Fruit fly (Drosophila melanogaster) whole organism, embryonic: ENCODE measurements around the gene Cht2.

Source experiments
- Atf6 ChIP-seq: fragments of 200-800 bp; sonication (Bioruptor generic); IDR thresholded peaks from 2 replicates; pipeline ENCODE4 v1.3.6; 2022; ENCODE audit warnings: missing biosample characterization, missing genetic modification characterization
- CG10147 ChIP-seq: fragments of 200-800 bp; sonication (Bioruptor generic); optimal IDR thresholded peaks from 2 replicates; lab custom pipeline; 2019; ENCODE audit warnings: missing biosample characterization, mild to moderate bottlenecking, missing genetic modification characterization, moderate library complexity
- CG10209 ChIP-seq: fragments of 200-800 bp; sonication (Bioruptor generic); optimal IDR thresholded peaks from 3 replicates; lab custom pipeline; 2017; ENCODE audit warnings: missing biosample characterization, mild to moderate bottlenecking, missing genetic modification characterization, missing genetic modification reagents
- CG10654 ChIP-seq: fragments of 200-800 bp; sonication (Bioruptor generic); optimal IDR thresholded peaks from 2 replicates; lab custom pipeline; 2016; ENCODE audit warnings: missing biosample characterization, missing genetic modification characterization
- CG11398 ChIP-seq: fragments of 200-800 bp; sonication (Bioruptor generic); optimal IDR thresholded peaks from 2 replicates; lab custom pipeline; 2016; ENCODE audit warnings: missing biosample characterization, missing genetic modification characterization
- CG11723 ChIP-seq: fragments of 200-800 bp; sonication (Bioruptor generic); optimal IDR thresholded peaks from 2 replicates; lab custom pipeline; 2017; ENCODE audit warnings: missing biosample characterization, mild to moderate bottlenecking, missing genetic modification characterization
- CG12219 ChIP-seq: fragments of 200-800 bp; sonication (Bioruptor generic); optimal IDR thresholded peaks from 3 replicates; lab custom pipeline; 2018; ENCODE audit warnings: missing biosample characterization, mild to moderate bottlenecking, missing genetic modification characterization
- CG12744 ChIP-seq: fragments of 200-800 bp; sonication (Bioruptor generic); optimal IDR thresholded peaks from 2 replicates; lab custom pipeline; 2016; ENCODE audit warnings: missing biosample characterization, missing genetic modification characterization
- CG14014 ChIP-seq: fragments of 200-800 bp; sonication (Bioruptor generic); IDR thresholded peaks from 2 replicates; pipeline ENCODE4 v1.3.6; 2022; ENCODE audit warnings: missing biosample characterization, missing genetic modification characterization
- CG15073 ChIP-seq: fragments of 200-800 bp; sonication (Bioruptor generic); optimal IDR thresholded peaks from 2 replicates; lab custom pipeline; 2016; ENCODE audit warnings: missing biosample characterization, missing genetic modification characterization
- CG15696 ChIP-seq: fragments of 200-800 bp; sonication (Bioruptor generic); optimal IDR thresholded peaks from 2 replicates; lab custom pipeline; 2019; ENCODE audit warnings: missing biosample characterization, mild to moderate bottlenecking, missing genetic modification characterization, moderate library complexity
- CG17186 ChIP-seq: fragments of 200-800 bp; sonication (Bioruptor generic); optimal IDR thresholded peaks from 3 replicates; lab custom pipeline; 2017; ENCODE audit warnings: missing biosample characterization, missing genetic modification reagents, missing genetic modification characterization
- CG18011 ChIP-seq: fragments of 200-800 bp; sonication (Bioruptor generic); optimal IDR thresholded peaks from 2 replicates; lab custom pipeline; 2017; ENCODE audit warnings: missing biosample characterization, missing genetic modification characterization, mild to moderate bottlenecking, moderate library complexity, missing genotype
- CG18599 ChIP-seq: fragments of 200-800 bp; sonication (Bioruptor generic); optimal IDR thresholded peaks from 3 replicates; lab custom pipeline; 2017; ENCODE audit warnings: missing biosample characterization, missing genetic modification characterization, mild to moderate bottlenecking, moderate library complexity, missing genetic modification reagents
- CG30403 ChIP-seq: fragments of 200-800 bp; sonication (Bioruptor generic); optimal IDR thresholded peaks from 3 replicates; lab custom pipeline; 2016; ENCODE audit warnings: missing biosample characterization, missing genetic modification characterization
- CG34422 ChIP-seq: fragments of 200-800 bp; sonication (Bioruptor generic); IDR thresholded peaks from 3 replicates; pipeline ENCODE4 v1.3.6; 2022; ENCODE audit warnings: missing biosample characterization, missing genetic modification characterization
- CG4617 ChIP-seq: fragments of 200-800 bp; sonication (Bioruptor generic); optimal IDR thresholded peaks from 3 replicates; lab custom pipeline; 2016; ENCODE audit warnings: missing biosample characterization, missing genetic modification characterization, borderline replicate concordance
- CG4707 ChIP-seq: fragments of 200-800 bp; sonication (Bioruptor generic); optimal IDR thresholded peaks from 2 replicates; lab custom pipeline; 2018; ENCODE audit warnings: missing biosample characterization, mild to moderate bottlenecking, missing genetic modification characterization, moderate library complexity
- CG6654 ChIP-seq: fragments of 200-800 bp; sonication (Bioruptor generic); optimal IDR thresholded peaks from 2 replicates; lab custom pipeline; 2017; ENCODE audit warnings: missing biosample characterization, mild to moderate bottlenecking, missing genetic modification characterization
- CG6791 ChIP-seq: fragments of 200-800 bp; sonication (Bioruptor generic); IDR thresholded peaks from 3 replicates; pipeline ENCODE4 v1.3.6; 2022; ENCODE audit warnings: missing biosample characterization, missing genetic modification characterization; ENCODE audit not compliant: partially characterized antibody
- CTCF ChIP-seq: fragments of 200-800 bp; sonication (Bioruptor generic); optimal IDR thresholded peaks from 2 replicates; lab custom pipeline; 2017; ENCODE audit warnings: missing biosample characterization, mild to moderate bottlenecking, missing genetic modification characterization, moderate library complexity
- Deaf1 ChIP-seq: fragments of 200-800 bp; optimal IDR thresholded peaks from 3 replicates; lab custom pipeline; 2019; ENCODE audit warnings: missing biosample characterization, mild to moderate bottlenecking, missing genetic modification characterization, moderate library complexity
- Dip2 ChIP-seq: fragments of 200-800 bp; sonication (Bioruptor generic); IDR thresholded peaks from 2 replicates; pipeline ENCODE4 v1.3.6; 2022; ENCODE audit warnings: missing biosample characterization, missing genetic modification characterization
- H15 ChIP-seq: fragments of 200-800 bp; sonication (Bioruptor generic); IDR thresholded peaks from 3 replicates; pipeline ENCODE4 v1.3.6; 2022; ENCODE audit warnings: missing biosample characterization, missing genetic modification characterization
- Hr39 ChIP-seq: fragments of >200 bp; optimal IDR thresholded peaks from 2 replicates; lab custom pipeline; 2017
- MBD-R2 ChIP-seq: fragments of 200-800 bp; sonication (Bioruptor generic); IDR thresholded peaks from 2 replicates; pipeline ENCODE4 v1.3.6; 2022; ENCODE audit warnings: missing biosample characterization, missing genetic modification characterization
- NFAT ChIP-seq: fragments of 200-800 bp; sonication (Bioruptor generic); IDR thresholded peaks from 2 replicates; pipeline ENCODE4 v1.3.6; 2022; ENCODE audit warnings: missing biosample characterization, missing genetic modification characterization
- Poxn ChIP-seq: fragments of 200-800 bp; sonication (Bioruptor generic); IDR thresholded peaks from 2 replicates; pipeline ENCODE4 v1.3.6; 2022; ENCODE audit warnings: missing biosample characterization, missing genetic modification characterization
- Rfx ChIP-seq: fragments of 200-800 bp; sonication (Bioruptor generic); IDR thresholded peaks from 2 replicates; pipeline ENCODE4 v1.3.6; 2022; ENCODE audit warnings: missing biosample characterization, missing genetic modification characterization
- Sox100B ChIP-seq: fragments of 200-800 bp; sonication (Bioruptor generic); optimal IDR thresholded peaks from 3 replicates; lab custom pipeline; 2018; ENCODE audit warnings: missing biosample characterization, mild to moderate bottlenecking, missing genetic modification characterization
- Spps ChIP-seq: fragments of 200-800 bp; sonication (Bioruptor generic); optimal IDR thresholded peaks from 2 replicates; lab custom pipeline; 2018; ENCODE audit warnings: missing biosample characterization, mild to moderate bottlenecking, missing genetic modification characterization
- YL-1 ChIP-seq: fragments of 200-800 bp; sonication (Bioruptor generic); optimal IDR thresholded peaks from 3 replicates; lab custom pipeline; 2017; ENCODE audit warnings: missing biosample characterization, mild to moderate bottlenecking, missing genetic modification characterization
- amos ChIP-seq: fragments of 200-800 bp; sonication (Bioruptor generic); IDR thresholded peaks from 2 replicates; pipeline ENCODE4 v1.3.6; 2022; ENCODE audit warnings: missing biosample characterization, missing genetic modification characterization; ENCODE audit not compliant: partially characterized antibody
- ara ChIP-seq: fragments of 200-800 bp; sonication (Bioruptor generic); IDR thresholded peaks from 2 replicates; pipeline ENCODE4 v1.3.6; 2022; ENCODE audit warnings: missing biosample characterization, missing genetic modification characterization
- cas ChIP-seq: fragments of 200-800 bp; sonication (Bioruptor generic); IDR thresholded peaks from 2 replicates; pipeline ENCODE4 v1.3.6; 2022; ENCODE audit warnings: missing biosample characterization, missing genetic modification characterization
- gcm ChIP-seq: fragments of 200-800 bp; sonication (Bioruptor generic); optimal IDR thresholded peaks from 2 replicates; lab custom pipeline; 2019; ENCODE audit warnings: missing biosample characterization, mild to moderate bottlenecking, missing genetic modification characterization, moderate library complexity
- inv ChIP-seq: fragments of 200-800 bp; sonication (Bioruptor generic); IDR thresholded peaks from 2 replicates; pipeline ENCODE4 v1.3.6; 2022; ENCODE audit warnings: missing biosample characterization, missing genetic modification characterization; ENCODE audit not compliant: partially characterized antibody
- maf-S ChIP-seq: fragments of 200-800 bp; sonication (Bioruptor generic); optimal IDR thresholded peaks from 2 replicates; lab custom pipeline; 2016; ENCODE audit warnings: missing biosample characterization, missing genetic modification characterization
- nau ChIP-seq: fragments of 200-800 bp; sonication (Bioruptor generic); optimal IDR thresholded peaks from 3 replicates; lab custom pipeline; 2017; ENCODE audit warnings: missing biosample characterization, mild to moderate bottlenecking, missing genetic modification characterization, missing genetic modification reagents
- org-1 ChIP-seq: fragments of 200-800 bp; sonication (Bioruptor generic); optimal IDR thresholded peaks from 2 replicates; lab custom pipeline; 2017; ENCODE audit warnings: missing biosample characterization, missing genetic modification characterization
- phol ChIP-seq: fragments of 200-800 bp; sonication (Bioruptor generic); optimal IDR thresholded peaks from 3 replicates; lab custom pipeline; 2018; ENCODE audit warnings: missing biosample characterization, mild to moderate bottlenecking, missing genetic modification characterization, moderate library complexity
- pnt ChIP-seq: fragments of 200-800 bp; sonication (Bioruptor generic); optimal IDR thresholded peaks from 3 replicates; lab custom pipeline; 2016; ENCODE audit warnings: missing biosample characterization, missing genetic modification characterization
- prd ChIP-seq, 3 experiments: fragments of >200 bp in 2 of 3; fragments of 200-800 bp in 1 of 3; sonication (Bioruptor generic) in 1 of 3; optimal IDR thresholded peaks in 2 of 3; IDR thresholded peaks in 1 of 3; 2 replicates in 2 of 3; 3 replicates in 1 of 3; pipeline versions ENCODE4 v1.3.6 to Lab custom; 2017 to 2022; ENCODE audit warnings: missing biosample characterization in 1 of 3, missing genetic modification characterization in 1 of 3
- rib ChIP-seq: fragments of 200-800 bp; sonication (Bioruptor generic); IDR thresholded peaks from 2 replicates; pipeline ENCODE4 v1.3.6; 2022; ENCODE audit warnings: missing biosample characterization, missing genetic modification characterization
- sc ChIP-seq, 3 experiments: fragments of >200 bp in 2 of 3; fragments of 200-800 bp in 1 of 3; sonication (Bioruptor generic) in 1 of 3; optimal IDR thresholded peaks; 2 replicates in 2 of 3; 3 replicates in 1 of 3; lab custom pipeline; 2017; ENCODE audit warnings: mild to moderate bottlenecking in 1 of 3, missing biosample characterization in 1 of 3, missing genetic modification characterization in 1 of 3, missing genetic modification reagents in 1 of 3
- scrt ChIP-seq: fragments of 200-800 bp; sonication (Bioruptor generic); optimal IDR thresholded peaks from 2 replicates; lab custom pipeline; 2018; ENCODE audit warnings: missing biosample characterization, mild to moderate bottlenecking, missing genetic modification characterization, moderate library complexity
- slbo ChIP-seq: fragments of 200-800 bp; sonication (Bioruptor generic); IDR thresholded peaks from 2 replicates; pipeline ENCODE4 v1.3.6; 2022; ENCODE audit warnings: missing biosample characterization, missing genetic modification characterization
- z ChIP-seq: fragments of 200-800 bp; sonication (Bioruptor generic); IDR thresholded peaks from 3 replicates; pipeline ENCODE4 v1.3.6; 2022; ENCODE audit warnings: missing biosample characterization, missing genetic modification characterization
- zf30C ChIP-seq: fragments of 200-800 bp; sonication (Bioruptor generic); optimal IDR thresholded peaks from 3 replicates; lab custom pipeline; 2018; ENCODE audit warnings: missing biosample characterization, mild to moderate bottlenecking, missing genetic modification characterization

The Cht2 gene

DNA sequence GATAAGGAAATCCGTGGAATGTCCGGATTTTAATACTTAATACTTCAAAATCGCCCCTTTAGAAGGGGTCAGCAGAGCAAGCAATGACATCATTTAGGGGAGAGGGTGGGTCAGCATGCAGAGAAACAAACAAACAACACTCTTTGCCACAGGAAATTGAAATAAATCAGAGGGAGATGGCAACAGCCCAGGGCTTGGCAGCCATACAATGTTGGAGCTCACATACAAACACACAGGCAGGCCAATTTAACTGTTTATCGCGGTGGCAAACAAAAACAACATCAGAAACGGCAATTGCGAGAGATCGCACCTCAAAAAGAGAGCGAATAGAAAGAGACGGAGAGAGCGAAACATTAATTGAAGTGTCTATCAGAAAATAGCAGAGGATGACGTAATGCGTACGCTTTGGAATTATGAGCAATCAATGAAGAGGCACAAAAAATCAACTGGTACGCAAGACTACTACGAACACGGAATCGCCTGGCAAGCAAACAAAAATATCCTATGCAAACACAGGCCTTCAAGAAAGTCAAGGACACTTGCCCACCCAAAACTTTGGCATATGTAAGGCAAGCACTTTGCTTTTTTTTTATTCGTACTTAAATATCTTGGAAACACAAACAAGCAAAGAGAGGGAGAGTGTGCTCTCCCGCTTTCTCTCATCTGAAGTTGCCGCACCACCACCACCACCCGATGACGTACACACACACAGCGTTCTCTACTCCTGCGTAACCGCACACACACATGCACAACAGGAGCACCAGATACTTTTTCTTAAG lies 38.6 kb upstream of the Cht2 start (continued):
- no peak for TF ChIP-seq cas (GFP tag; lab: Robert Waterston, UW)
- no peak for TF ChIP-seq CG17186 (GFP tag; lab: Kevin White, UChicago)
- no peak for TF ChIP-seq org-1 (GFP tag; lab: Kevin White, UChicago)
- peak; percentile 30; the same call in 1 of the 2 replicates for TF ChIP-seq MBD-R2 (GFP tag; lab: Robert Waterston, UW)
- peak; percentile 73; the same call in 1 of the 2 replicates for TF ChIP-seq rib (GFP tag; lab: Robert Waterston, UW)
- no peak; the same call in 1 of the 2 replicates for TF ChIP-seq amos (GFP tag; lab: Robert Waterston, UW)
- TF ChIP-seq Atf6 (GFP tag; lab: Robert Waterston, UW): peak; percentile 41; the same call in 1 of the 2 replicates
- TF ChIP-seq CG12744: no peak
- TF ChIP-seq pnt: no peak
- no peak for TF ChIP-seq maf-S (GFP tag; lab: Kevin White, UChicago)
- no peak for TF ChIP-seq Hr39 (lab: Kevin White, UChicago)
- TF ChIP-seq CG15073: no peak
- TF ChIP-seq CG4707 (GFP tag; lab: Kevin White, UChicago): no peak
- no peak for TF ChIP-seq H15
- peak; percentile 50 for TF ChIP-seq CG18599 (GFP tag; lab: Kevin White, UChicago)
- no peak for TF ChIP-seq ara (GFP tag; lab: Robert Waterston, UW)
- no peak for TF ChIP-seq CG10209 (GFP tag; lab: Kevin White, UChicago)
- TF ChIP-seq gcm (GFP tag; lab: Kevin White, UChicago): no peak
- no peak for TF ChIP-seq phol (tag; lab: Kevin White, UChicago)
- TF ChIP-seq CG12219: no peak
- TF ChIP-seq Deaf1 (tag; lab: Kevin White, UChicago): no peak
- no peak for TF ChIP-seq CG6654 (GFP tag; lab: Kevin White, UChicago)
- no peak for TF ChIP-seq zf30C (GFP tag; lab: Kevin White, UChicago)
- peak; percentile 27 for TF ChIP-seq CG11398 (GFP tag; lab: Kevin White, UChicago)
- TF ChIP-seq sc (optimal IDR thresholded peaks at IDR 0.05; lab: Kevin White, UChicago): no peak
- TF ChIP-seq sc (GFP tag; optimal IDR thresholded peaks at IDR 0.05; lab: Kevin White, UChicago): no peak
- TF ChIP-seq CG10654: no peak
- no peak for TF ChIP-seq CG10147 (GFP tag; lab: Kevin White, UChicago)
- peak; percentile 62 for TF ChIP-seq scrt
- no peak for TF ChIP-seq CG18011 (GFP tag; lab: Kevin White, UChicago)
- TF ChIP-seq z (GFP tag; lab: Robert Waterston, UW): no peak
- TF ChIP-seq CG34422 (GFP tag; lab: Robert Waterston, UW): peak; percentile 63; the same call in 2 of the 3 replicates
- no peak for TF ChIP-seq Poxn (GFP tag; lab: Robert Waterston, UW)
- no peak for TF ChIP-seq Sox100B
- TF ChIP-seq Rfx (GFP tag; lab: Robert Waterston, UW): peak; percentile 56; the same call in 1 of the 2 replicates
- no peak for TF ChIP-seq nau (GFP tag; lab: Kevin White, UChicago)
- TF ChIP-seq Dip2: no peak
- no peak for TF ChIP-seq prd (optimal IDR thresholded peaks at IDR 0.05; lab: Kevin White, UChicago)
- no peak for TF ChIP-seq prd (GFP tag; IDR thresholded peaks at IDR 0.05; lab: Robert Waterston, UW)
- no peak for TF ChIP-seq Spps (tag; lab: Kevin White, UChicago)
- TF ChIP-seq YL-1: peak; percentile 16
- no peak for TF ChIP-seq CG4617 (GFP tag; lab: Kevin White, UChicago)
- TF ChIP-seq CG15696 (tag; lab: Kevin White, UChicago): no peak
- no peak for TF ChIP-seq CG30403 (GFP tag; lab: Kevin White, UChicago)
- no peak for TF ChIP-seq NFAT (GFP tag; lab: Robert Waterston, UW)
- no peak for TF ChIP-seq CG11723 (GFP tag; lab: Kevin White, UChicago)
- TF ChIP-seq CTCF: no peak
- TF ChIP-seq slbo (GFP tag; lab: Robert Waterston, UW): no peak
- no peak for TF ChIP-seq inv (GFP tag; lab: Robert Waterston, UW)
- TF ChIP-seq CG6791 (GFP tag; lab: Robert Waterston, UW): no peak
- peak; percentile 44; the same call in 1 of the 2 replicates for TF ChIP-seq CG14014 (GFP tag; lab: Robert Waterston, UW)
